Fruit fly (Drosophila melanogaster) whole organism, embryonic: ENCODE data around the gene QIL1.

Experiments used
- Abd-B ChIP-seq: fragments of 200-800 bp; sonication (Bioruptor generic); optimal IDR thresholded peaks from 2 replicates; lab custom pipeline; 2018; ENCODE audit warnings: missing biosample characterization, mild to moderate bottlenecking, missing genetic modification characterization, moderate library complexity
- Antp ChIP-seq: fragments of 200-800 bp; sonication (Bioruptor generic); optimal IDR thresholded peaks from 3 replicates; lab custom pipeline; 2016; ENCODE audit warnings: missing biosample characterization, missing genetic modification characterization
- Bdp1 ChIP-seq: fragments of 200-800 bp; sonication (Bioruptor generic); optimal IDR thresholded peaks from 3 replicates; lab custom pipeline; 2016; ENCODE audit warnings: missing biosample characterization, missing genetic modification characterization
- Bteb2 ChIP-seq: fragments of 200-800 bp; sonication (Bioruptor generic); optimal IDR thresholded peaks from 2 replicates; lab custom pipeline; 2016; ENCODE audit warnings: missing biosample characterization, missing genetic modification characterization
- CG1024 ChIP-seq: fragments of 200-800 bp; sonication (Bioruptor generic); IDR thresholded peaks from 2 replicates; pipeline ENCODE4 v1.3.6; 2022; ENCODE audit warnings: missing biosample characterization, missing genetic modification characterization
- CG12391 ChIP-seq: fragments of 200-800 bp; sonication (Bioruptor generic); optimal IDR thresholded peaks from 3 replicates; lab custom pipeline; 2018; ENCODE audit warnings: missing biosample characterization, mild to moderate bottlenecking, missing genetic modification characterization, moderate library complexity
- CG14965 ChIP-seq: fragments of 200-800 bp; sonication (Bioruptor generic); optimal IDR thresholded peaks from 2 replicates; lab custom pipeline; 2016; ENCODE audit warnings: missing biosample characterization, missing genetic modification characterization, borderline replicate concordance
- CG15011 ChIP-seq: fragments of 200-800 bp; sonication (Bioruptor generic); optimal IDR thresholded peaks from 3 replicates; lab custom pipeline; 2018; ENCODE audit warnings: missing biosample characterization, mild to moderate bottlenecking, missing genetic modification characterization
- CG15073 ChIP-seq: fragments of 200-800 bp; sonication (Bioruptor generic); optimal IDR thresholded peaks from 2 replicates; lab custom pipeline; 2016; ENCODE audit warnings: missing biosample characterization, missing genetic modification characterization
- CG15696 ChIP-seq: fragments of 200-800 bp; sonication (Bioruptor generic); optimal IDR thresholded peaks from 2 replicates; lab custom pipeline; 2019; ENCODE audit warnings: missing biosample characterization, mild to moderate bottlenecking, missing genetic modification characterization, moderate library complexity
- CG18011 ChIP-seq: fragments of 200-800 bp; sonication (Bioruptor generic); optimal IDR thresholded peaks from 2 replicates; lab custom pipeline; 2017; ENCODE audit warnings: missing biosample characterization, missing genetic modification characterization, mild to moderate bottlenecking, moderate library complexity, missing genotype
- CG18476 ChIP-seq: fragments of 200-800 bp; sonication (Bioruptor generic); optimal IDR thresholded peaks from 2 replicates; lab custom pipeline; 2016; ENCODE audit warnings: missing biosample characterization, mild to moderate bottlenecking, missing genetic modification characterization
- CG2129 ChIP-seq: fragments of 200-800 bp; sonication (Bioruptor generic); IDR thresholded peaks from 2 replicates; pipeline ENCODE4 v1.3.6; 2022; ENCODE audit warnings: missing biosample characterization, missing genetic modification characterization; ENCODE audit not compliant: partially characterized antibody
- CG2199 ChIP-seq: fragments of 200-800 bp; sonication (Bioruptor generic); IDR thresholded peaks from 3 replicates; pipeline ENCODE4 v1.3.6; 2022; ENCODE audit warnings: missing biosample characterization, missing genetic modification characterization
- CG2678 ChIP-seq: fragments of 200-800 bp; sonication (Bioruptor generic); optimal IDR thresholded peaks from 3 replicates; lab custom pipeline; 2019; ENCODE audit warnings: missing biosample characterization, mild to moderate bottlenecking, missing genetic modification characterization, moderate library complexity
- CG34224 ChIP-seq: fragments of 200-800 bp; sonication (Bioruptor generic); IDR thresholded peaks from 3 replicates; pipeline ENCODE4 v1.3.6; 2022; ENCODE audit warnings: missing biosample characterization, missing genetic modification characterization; ENCODE audit not compliant: partially characterized antibody
- CG3838 ChIP-seq: fragments of 200-800 bp; sonication (Bioruptor generic); optimal IDR thresholded peaks from 3 replicates; lab custom pipeline; 2016; ENCODE audit warnings: missing biosample characterization, missing genetic modification characterization
- CG3995 ChIP-seq: fragments of 200-800 bp; sonication (Bioruptor generic); optimal IDR thresholded peaks from 3 replicates; lab custom pipeline; 2016; ENCODE audit warnings: missing biosample characterization, missing genetic modification characterization
- CG7839 ChIP-seq: fragments of 200-800 bp; sonication (Bioruptor generic); optimal IDR thresholded peaks from 3 replicates; lab custom pipeline; 2018; ENCODE audit warnings: missing biosample characterization, mild to moderate bottlenecking, missing genetic modification characterization, moderate library complexity
- CG8388 ChIP-seq: fragments of 200-800 bp; sonication (Bioruptor generic); optimal IDR thresholded peaks from 2 replicates; lab custom pipeline; 2019; ENCODE audit warnings: missing biosample characterization, mild to moderate bottlenecking, missing genetic modification characterization, moderate library complexity
- CG9727 ChIP-seq: fragments of 200-800 bp; sonication (Bioruptor generic); optimal IDR thresholded peaks from 3 replicates; lab custom pipeline; 2017; ENCODE audit warnings: missing biosample characterization, mild to moderate bottlenecking, missing genetic modification characterization
- Dfd ChIP-seq, 2 experiments: fragments of >200 bp; optimal IDR thresholded peaks; 2 replicates each; lab custom pipeline; 2017; ENCODE audit warnings: missing biosample characterization in 2 of 2, missing genetic modification characterization in 2 of 2
- Dll ChIP-seq: fragments of 200-800 bp; sonication (Bioruptor generic); IDR thresholded peaks from 4 replicates; pipeline ENCODE4 v1.3.6; 2022; ENCODE audit warnings: missing biosample characterization, missing genetic modification characterization; ENCODE audit not compliant: partially characterized antibody
- Drgx ChIP-seq: fragments of 200-800 bp; sonication (Bioruptor generic); IDR thresholded peaks from 2 replicates; pipeline ENCODE4 v1.3.6; 2022; ENCODE audit warnings: missing biosample characterization, missing genetic modification characterization
- Eip74EF ChIP-seq, 2 experiments: fragments of 200-800 bp in 1 of 2; fragments of >200 bp in 1 of 2; sonication (Bioruptor generic) in 1 of 2; optimal IDR thresholded peaks; 2 replicates each; lab custom pipeline; 2017 to 2019; ENCODE audit warnings: missing biosample characterization in 2 of 2, missing genetic modification characterization in 2 of 2, mild to moderate bottlenecking in 1 of 2, moderate library complexity in 1 of 2
- Gsc ChIP-seq: fragments of 200-800 bp; sonication (Bioruptor generic); IDR thresholded peaks from 2 replicates; pipeline ENCODE4 v1.3.6; 2022; ENCODE audit warnings: missing biosample characterization, missing genetic modification characterization
- HLHmδ ChIP-seq: fragments of 200-800 bp; sonication (Bioruptor generic); optimal IDR thresholded peaks from 2 replicates; lab custom pipeline; 2018; ENCODE audit warnings: missing biosample characterization, mild to moderate bottlenecking, missing genetic modification characterization, moderate library complexity
- HmgZ ChIP-seq: fragments of 200-800 bp; sonication (Bioruptor generic); optimal IDR thresholded peaks from 2 replicates; lab custom pipeline; 2018; ENCODE audit warnings: missing biosample characterization, mild to moderate bottlenecking, missing genetic modification characterization
- Mes4 ChIP-seq: fragments of 200-800 bp; sonication (Bioruptor generic); optimal IDR thresholded peaks from 2 replicates; lab custom pipeline; 2016; ENCODE audit warnings: missing biosample characterization, missing genetic modification characterization
- NC2α ChIP-seq: fragments of 200-800 bp; sonication (Bioruptor generic); optimal IDR thresholded peaks from 2 replicates; lab custom pipeline; 2016; ENCODE audit warnings: missing biosample characterization, missing genetic modification characterization
- Optix ChIP-seq: fragments of 200-800 bp; sonication (Bioruptor generic); IDR thresholded peaks from 3 replicates; pipeline ENCODE4 v1.3.6; 2022; ENCODE audit warnings: missing biosample characterization, missing genetic modification characterization
- Vsx1 ChIP-seq: fragments of 200-800 bp; sonication (Bioruptor generic); optimal IDR thresholded peaks from 2 replicates; lab custom pipeline; 2017; ENCODE audit warnings: missing biosample characterization, mild to moderate bottlenecking, missing genetic modification characterization, missing genetic modification reagents
- YL-1 ChIP-seq: fragments of 200-800 bp; sonication (Bioruptor generic); optimal IDR thresholded peaks from 3 replicates; lab custom pipeline; 2017; ENCODE audit warnings: missing biosample characterization, mild to moderate bottlenecking, missing genetic modification characterization
- ab ChIP-seq: fragments of 200-800 bp; sonication (Bioruptor generic); optimal IDR thresholded peaks from 2 replicates; lab custom pipeline; 2016; ENCODE audit warnings: missing biosample characterization, missing genetic modification characterization
- dimm ChIP-seq: fragments of 200-800 bp; sonication (Bioruptor generic); IDR thresholded peaks from 2 replicates; pipeline ENCODE4 v1.3.6; 2022; ENCODE audit warnings: missing biosample characterization, missing genetic modification characterization
- disco-r ChIP-seq: fragments of 200-800 bp; sonication (Bioruptor generic); optimal IDR thresholded peaks from 2 replicates; lab custom pipeline; 2016; ENCODE audit warnings: missing biosample characterization, missing genetic modification characterization
- fd64A ChIP-seq: fragments of 200-800 bp; sonication (Bioruptor generic); optimal IDR thresholded peaks from 3 replicates; lab custom pipeline; 2018; ENCODE audit warnings: missing biosample characterization, mild to moderate bottlenecking, missing genetic modification characterization
- fd96Cb ChIP-seq: fragments of 200-800 bp; sonication (Bioruptor generic); optimal IDR thresholded peaks from 2 replicates; lab custom pipeline; 2018; ENCODE audit warnings: missing biosample characterization, mild to moderate bottlenecking, missing genetic modification characterization, moderate library complexity
- jigr1 ChIP-seq: fragments of 200-800 bp; sonication (Bioruptor generic); IDR thresholded peaks from 3 replicates; pipeline ENCODE4 v1.3.6; 2022; ENCODE audit warnings: missing biosample characterization, missing genetic modification characterization
- nau ChIP-seq: fragments of 200-800 bp; sonication (Bioruptor generic); optimal IDR thresholded peaks from 3 replicates; lab custom pipeline; 2017; ENCODE audit warnings: missing biosample characterization, mild to moderate bottlenecking, missing genetic modification characterization, missing genetic modification reagents
- peb ChIP-seq: fragments of 200-800 bp; sonication (Bioruptor generic); IDR thresholded peaks from 2 replicates; pipeline ENCODE4 v1.3.6; 2022; ENCODE audit warnings: missing biosample characterization, missing genetic modification characterization
- rib ChIP-seq: fragments of 200-800 bp; sonication (Bioruptor generic); IDR thresholded peaks from 2 replicates; pipeline ENCODE4 v1.3.6; 2022; ENCODE audit warnings: missing biosample characterization, missing genetic modification characterization
- salm ChIP-seq: fragments of 200-800 bp; sonication (Bioruptor generic); optimal IDR thresholded peaks from 2 replicates; lab custom pipeline; 2018; ENCODE audit warnings: missing biosample characterization, mild to moderate bottlenecking, missing genetic modification characterization
- schlank ChIP-seq: fragments of 200-800 bp; sonication (Bioruptor generic); optimal IDR thresholded peaks from 2 replicates; lab custom pipeline; 2018; ENCODE audit warnings: missing biosample characterization, mild to moderate bottlenecking, missing genetic modification characterization
- slbo ChIP-seq: fragments of 200-800 bp; sonication (Bioruptor generic); IDR thresholded peaks from 2 replicates; pipeline ENCODE4 v1.3.6; 2022; ENCODE audit warnings: missing biosample characterization, missing genetic modification characterization
- sna ChIP-seq: fragments of 200-800 bp; sonication (Bioruptor generic); IDR thresholded peaks from 2 replicates; pipeline ENCODE4 v1.3.6; 2022; ENCODE audit warnings: missing biosample characterization, missing genetic modification characterization; ENCODE audit not compliant: partially characterized antibody
- trem ChIP-seq: fragments of 200-800 bp; optimal IDR thresholded peaks from 3 replicates; lab custom pipeline; 2019; ENCODE audit warnings: missing biosample characterization, mild to moderate bottlenecking, missing genetic modification characterization, moderate library complexity
- z ChIP-seq: fragments of 200-800 bp; sonication (Bioruptor generic); IDR thresholded peaks from 3 replicates; pipeline ENCODE4 v1.3.6; 2022; ENCODE audit warnings: missing biosample characterization, missing genetic modification characterization

Gene QIL1

dm6 chr3L:17486794-17487726 is 21.3 kb downstream of the QIL1 start, which contains the start of gene Oatp74D (continued):
- peak; percentile 78 for TF ChIP-seq z (GFP tag; lab: Robert Waterston, UW)
- no peak for TF ChIP-seq Bdp1 (GFP tag; lab: Kevin White, UChicago)
- peak; percentile 61 for TF ChIP-seq salm (tag; lab: Kevin White, UChicago)
- TF ChIP-seq CG8388, result peak; percentile 27
- TF ChIP-seq YL-1 (GFP tag; lab: Kevin White, UChicago), result peak; percentile 0
- no peak for TF ChIP-seq Vsx1 (GFP tag; lab: Kevin White, UChicago)
- TF ChIP-seq ab, result no peak
- no peak for TF ChIP-seq CG1024
- peak; percentile 2 for TF ChIP-seq CG12391 (tag; lab: Kevin White, UChicago)
- TF ChIP-seq CG14965 (GFP tag; lab: Kevin White, UChicago), result no peak
- TF ChIP-seq fd96Cb (tag; lab: Kevin White, UChicago), result no peak
- TF ChIP-seq nau (GFP tag; lab: Kevin White, UChicago), result peak; percentile 83
- peak; percentile 28 for TF ChIP-seq Antp (GFP tag; lab: Kevin White, UChicago)
- TF ChIP-seq rib (GFP tag; lab: Robert Waterston, UW), result peak; percentile 95
- peak; percentile 67 for TF ChIP-seq CG2678 (tag; lab: Kevin White, UChicago)
- TF ChIP-seq CG18011 (GFP tag; lab: Kevin White, UChicago), result peak; percentile 13
- no peak for TF ChIP-seq Dfd (GFP tag; optimal IDR thresholded peaks at IDR 0.05; lab: Kevin White, UChicago)
- no peak for TF ChIP-seq Bteb2 (GFP tag; lab: Kevin White, UChicago)
- TF ChIP-seq NC2α (GFP tag; lab: Kevin White, UChicago), result peak; percentile 48
- TF ChIP-seq Abd-B (GFP tag; lab: Kevin White, UChicago), result no peak
- TF ChIP-seq fd64A (GFP tag; lab: Kevin White, UChicago), result peak; percentile 80
- TF ChIP-seq CG3838 (GFP tag; lab: Kevin White, UChicago), result peak; percentile 41
- TF ChIP-seq CG15011, result peak; percentile 21
- no peak for TF ChIP-seq Gsc
- TF ChIP-seq Drgx (GFP tag; lab: Robert Waterston, UW), result peak; percentile 69
- TF ChIP-seq CG3995, result no peak
- no peak for TF ChIP-seq CG15073
- peak; percentile 42; the same call in 1 of the 3 replicates for TF ChIP-seq Optix
- TF ChIP-seq HmgZ (tag; lab: Kevin White, UChicago), result peak; percentile 69
- TF ChIP-seq disco-r, result no peak
- TF ChIP-seq CG9727 (GFP tag; lab: Kevin White, UChicago), result peak; percentile 63
- TF ChIP-seq CG2199, result peak; percentile 90
- no peak for TF ChIP-seq peb (GFP tag; lab: Robert Waterston, UW)
- TF ChIP-seq CG7839 (tag; lab: Kevin White, UChicago), result no peak
- TF ChIP-seq Mes4 (GFP tag; lab: Kevin White, UChicago), result peak; percentile 46
- TF ChIP-seq schlank (tag; lab: Kevin White, UChicago), result peak; percentile 21
- TF ChIP-seq HLHmδ (GFP tag; lab: Kevin White, UChicago), result peak; percentile 66
- no peak for TF ChIP-seq CG18476 (GFP tag; lab: Kevin White, UChicago)
- TF ChIP-seq Eip74EF (GFP tag; optimal IDR thresholded peaks at IDR 0.05; lab: Kevin White, UChicago), result peak in 1 of 2 experiments; percentile 51
- TF ChIP-seq dimm, result no peak
- peak; percentile 56; the same call in 2 of the 3 replicates for TF ChIP-seq CG34224 (GFP tag; lab: Robert Waterston, UW)
- no peak for TF ChIP-seq Dll (GFP tag; lab: Robert Waterston, UW)
- TF ChIP-seq CG2129 (GFP tag; lab: Robert Waterston, UW), result no peak
- TF ChIP-seq jigr1 (GFP tag; lab: Robert Waterston, UW), result no peak
- TF ChIP-seq trem (tag; lab: Kevin White, UChicago), result no peak
- no peak for TF ChIP-seq sna (GFP tag; lab: Robert Waterston, UW)
- peak; percentile 65 for TF ChIP-seq CG15696 (tag; lab: Kevin White, UChicago)
- TF ChIP-seq slbo, result peak; percentile 69
